Worm (Caenorhabditis elegans): Measurements from ENCODE around the gene K02E7.12.
A peak's percentile ranks its signal among the peaks of the same experiment; 100 is the strongest.

K02E7.12 gene

DNA sequence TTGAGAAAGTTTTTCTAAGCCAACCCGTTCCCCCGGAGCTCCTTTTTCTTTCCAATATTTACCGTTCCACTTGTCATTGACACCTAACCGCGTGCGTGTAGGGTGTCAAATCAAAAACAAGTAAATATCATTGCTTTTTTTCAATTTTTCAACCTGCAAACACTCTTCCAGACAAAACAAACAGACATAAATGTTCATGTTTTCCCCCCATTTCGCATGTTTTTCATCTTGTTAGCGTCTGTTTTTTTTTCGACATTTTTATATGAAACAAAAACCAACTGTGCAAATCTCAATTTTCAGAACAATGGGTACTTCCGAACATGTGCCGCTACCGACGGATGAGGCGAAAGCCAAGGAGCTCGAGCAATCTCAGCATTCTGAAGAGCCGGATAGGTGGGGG is 20.7 kb downstream of the K02E7.12 start, which contains the start of gene snf-3:
Gene snf-3 (plus strand): TSS at position 301 of the 400 bp plus-strand sequence.
- TF ChIP-seq lsy-2 (tag; optimal IDR thresholded peaks at IDR 0.05) (no peak), nhr-21 (tag; optimal IDR thresholded peaks at IDR 0.05) (no peak), lin-39 (tag; optimal IDR thresholded peaks at IDR 0.05) (no peak)

DNA sequence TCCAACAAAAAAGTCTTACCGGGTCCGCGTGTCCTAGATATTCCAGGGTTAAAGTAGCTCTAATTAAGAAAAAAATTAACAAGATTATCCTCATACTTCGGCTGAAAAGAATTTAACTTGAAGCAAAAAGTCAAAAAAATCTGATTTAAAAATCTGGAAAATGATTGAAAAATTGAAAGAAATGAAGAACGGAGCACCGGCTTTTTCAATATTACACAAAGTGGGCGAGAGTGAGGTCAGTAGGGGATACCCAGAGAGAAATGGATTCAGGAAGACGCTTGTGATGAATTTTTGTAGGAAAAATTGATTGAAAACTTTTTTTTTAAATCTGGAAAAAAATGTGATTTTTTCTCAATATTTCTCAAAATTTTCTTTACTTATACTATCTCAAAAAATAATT is 29.7 kb downstream of the K02E7.12 start, which contains the start of gene pho-14:
Gene pho-14 (minus strand): TSS at position 101 of the 400 bp plus-strand sequence.
- TF ChIP-seq C34F6.9 (tag; optimal IDR thresholded peaks at IDR 0.05): no peak
- no peak for TF ChIP-seq lsy-2 (tag; optimal IDR thresholded peaks at IDR 0.05)
- TF ChIP-seq sma-9 (GFP tag; optimal IDR thresholded peaks at IDR 0.05): no peak
- TF ChIP-seq sma-9 (tag; optimal IDR thresholded peaks at IDR 0.05): no peak
- TF ChIP-seq mdl-1 (tag; optimal IDR thresholded peaks at IDR 0.05): no peak
- TF ChIP-seq ztf-1 (GFP tag; conservative IDR thresholded peaks at IDR 0.05): no peak
- no peak for TF ChIP-seq sma-3 (GFP tag; optimal IDR thresholded peaks at IDR 0.05)
- TF ChIP-seq mab-5 (tag; optimal IDR thresholded peaks at IDR 0.05): no peak
- no peak for TF ChIP-seq egl-27 (tag; optimal IDR thresholded peaks at IDR 0.05)

DNA sequence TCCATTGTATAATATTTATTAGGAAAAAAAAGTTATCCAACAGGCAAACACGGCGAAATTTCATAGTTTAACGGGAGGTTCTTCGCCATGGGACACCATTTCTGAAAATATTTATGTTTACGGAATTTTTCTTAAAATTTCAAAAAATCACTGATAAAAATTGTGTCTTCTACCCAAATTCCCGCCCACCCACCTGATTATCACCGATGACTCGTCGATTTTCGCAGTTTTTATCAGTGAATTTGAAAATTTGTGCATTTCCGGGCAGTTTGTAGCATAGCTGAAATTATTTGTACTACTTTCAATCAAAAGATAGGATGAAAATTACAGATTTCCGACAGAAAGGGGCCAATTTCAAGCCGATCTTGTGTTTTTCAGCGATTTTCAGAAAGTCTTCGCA is 30.4 kb downstream of the K02E7.12 start:
- TF ChIP-seq fos-1 (tag; optimal IDR thresholded peaks at IDR 0.05) (peak; percentile 75), snpc-4 (tag; optimal IDR thresholded peaks at IDR 0.05) (no peak), ceh-82 (tag; optimal IDR thresholded peaks at IDR 0.05) (no peak)

DNA sequence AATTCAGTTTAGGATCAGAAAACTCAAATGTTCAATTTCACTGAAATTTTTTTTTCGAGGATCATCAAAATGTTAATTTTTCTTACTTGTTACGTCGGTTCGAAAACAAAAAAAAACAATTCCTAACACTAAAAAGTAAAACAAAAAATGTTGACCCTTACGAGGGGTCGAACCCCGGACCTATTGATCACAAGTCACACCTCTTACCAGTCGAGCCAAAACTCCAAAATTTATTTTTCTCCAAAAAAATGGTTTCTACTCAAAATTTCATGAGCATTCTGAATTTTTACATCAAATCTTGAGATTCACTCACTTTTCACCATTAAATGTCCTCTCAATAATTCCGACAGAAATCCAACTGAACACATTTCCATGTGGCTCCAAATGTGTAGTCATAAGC is 31.2 kb downstream of the K02E7.12 start:
- TF ChIP-seq aly-2 (tag; optimal IDR thresholded peaks at IDR 0.05) (no peak), Y55F3AM.14 (GFP tag; optimal IDR thresholded peaks at IDR 0.05) (no peak), mbf-1 (tag; optimal IDR thresholded peaks at IDR 0.05) (no peak), ceh-82 (tag; optimal IDR thresholded peaks at IDR 0.05) (no peak), nhr-237 (tag; optimal IDR thresholded peaks at IDR 0.05) (no peak), dmd-4 (tag; optimal IDR thresholded peaks at IDR 0.05) (no peak), skn-1 (tag; optimal IDR thresholded peaks at IDR 0.05) (no peak), nhr-77 (tag; optimal IDR thresholded peaks at IDR 0.05) (no peak), unc-62 (GFP tag; optimal IDR thresholded peaks at IDR 0.05) (no peak), lin-13 (GFP tag; optimal IDR thresholded peaks at IDR 0.05) (no peak), unc-39 (tag; optimal IDR thresholded peaks at IDR 0.05) (no peak), nhr-10 (tag; optimal IDR thresholded peaks at IDR 0.05) (no peak), sma-9 (GFP tag; optimal IDR thresholded peaks at IDR 0.05) (no peak), sma-9 (tag; optimal IDR thresholded peaks at IDR 0.05) (no peak), nhr-129 (tag; optimal IDR thresholded peaks at IDR 0.05) (no peak), lin-39 (tag; optimal IDR thresholded peaks at IDR 0.05) (no peak), F13H6.1 (tag; optimal IDR thresholded peaks at IDR 0.05) (no peak), ama-1 (optimal IDR thresholded peaks at IDR 0.05) (no peak), nhr-25 (tag; optimal IDR thresholded peaks at IDR 0.05) (no peak), sma-3 (GFP tag; optimal IDR thresholded peaks at IDR 0.05) (no peak)

DNA sequence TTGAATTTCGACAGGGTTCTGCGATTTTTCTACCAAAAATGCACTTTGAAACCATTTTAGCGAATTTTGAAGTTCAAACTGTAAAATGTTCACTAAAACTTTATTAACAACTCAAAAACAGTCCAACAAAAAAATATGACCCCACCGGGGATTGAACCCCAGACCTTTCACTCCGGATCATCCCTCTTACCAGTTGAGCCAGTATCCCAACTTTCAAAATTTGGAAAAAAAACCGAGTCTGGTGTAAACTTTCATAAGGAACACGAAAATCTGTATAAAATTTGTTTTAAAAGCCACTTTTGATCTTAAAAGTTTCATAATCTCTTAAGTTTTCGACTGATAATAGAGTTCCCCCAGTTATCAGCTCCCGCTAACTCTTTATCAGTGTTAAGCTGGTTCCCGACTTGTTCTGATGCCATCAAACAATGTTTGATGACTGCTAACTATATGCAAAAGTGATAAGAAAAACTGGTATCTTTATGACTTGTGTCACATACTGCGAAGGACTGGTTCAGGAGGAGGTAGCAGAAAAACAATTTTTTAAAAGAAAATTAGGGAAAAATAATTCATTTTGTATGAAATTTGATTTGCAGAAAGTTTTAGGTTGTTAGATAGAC is 32.6 kb downstream of the K02E7.12 start:
- TF ChIP-seq sem-4 (tag; optimal IDR thresholded peaks at IDR 0.05): no peak
- TF ChIP-seq ama-1 (optimal IDR thresholded peaks at IDR 0.05): no peak
- TF ChIP-seq egl-27 (tag; optimal IDR thresholded peaks at IDR 0.05): peak; percentile 58
- peak; percentile 63 for TF ChIP-seq sma-3 (GFP tag; optimal IDR thresholded peaks at IDR 0.05)
- TF ChIP-seq unc-39 (tag; optimal IDR thresholded peaks at IDR 0.05): no peak
- peak; percentile 100 for TF ChIP-seq fos-1 (tag; optimal IDR thresholded peaks at IDR 0.05)
- peak; percentile 25 for TF ChIP-seq F13H6.1 (tag; optimal IDR thresholded peaks at IDR 0.05)
- TF ChIP-seq crh-2 (tag; optimal IDR thresholded peaks at IDR 0.05): peak; percentile 43
- TF ChIP-seq gmeb-1 (tag; optimal IDR thresholded peaks at IDR 0.05): peak; percentile 62
- TF ChIP-seq sma-9 (GFP tag; optimal IDR thresholded peaks at IDR 0.05): peak; percentile 88
- TF ChIP-seq sma-9 (tag; optimal IDR thresholded peaks at IDR 0.05): no peak

DNA sequence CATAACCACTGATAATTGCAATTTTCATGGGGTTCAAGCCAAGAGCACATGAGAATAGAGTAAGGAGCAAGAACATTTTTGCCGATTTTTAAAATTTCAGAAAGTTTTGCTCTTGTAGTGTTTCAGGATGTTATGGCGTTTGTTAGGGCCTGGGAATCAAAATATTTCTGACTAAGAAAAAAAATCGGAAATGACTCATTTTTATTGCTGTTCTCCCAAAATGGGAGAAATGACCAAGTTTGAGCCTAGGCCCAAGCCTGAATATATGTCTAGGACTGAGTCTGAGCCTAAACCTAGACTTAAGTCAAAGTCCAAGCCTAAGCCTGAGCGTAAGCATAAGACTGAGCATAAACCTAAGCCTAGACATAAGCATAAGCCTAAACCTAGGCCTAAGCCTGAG is 33.4 kb downstream of the K02E7.12 start, which contains the start of gene T13B5.9:
Gene T13B5.9 (minus strand): TSS at position 101 of the 400 bp plus-strand sequence.
- TF ChIP-seq nhr-6 (tag; optimal IDR thresholded peaks at IDR 0.05): no peak
- TF ChIP-seq ZK546.5 (tag; optimal IDR thresholded peaks at IDR 0.05): no peak
- TF ChIP-seq unc-62 (GFP tag; optimal IDR thresholded peaks at IDR 0.05): no peak
- TF ChIP-seq alr-1 (tag; optimal IDR thresholded peaks at IDR 0.05): no peak
- TF ChIP-seq nhr-237 (tag; optimal IDR thresholded peaks at IDR 0.05): no peak
- TF ChIP-seq nhr-21 (tag; optimal IDR thresholded peaks at IDR 0.05): no peak
- TF ChIP-seq fos-1 (tag; optimal IDR thresholded peaks at IDR 0.05): no peak

All from whole organism, L2 larva.